Fruit fly (Drosophila melanogaster) whole organism, adult: ENCODE results near the gene CG42816.

Experiments used
- CG11617 ChIP-seq: fragments of 200-800 bp; sonication (Bioruptor generic); optimal IDR thresholded peaks from 2 replicates; lab custom pipeline; 2017; ENCODE audit warnings: mild to moderate bottlenecking, missing biosample characterization, missing genetic modification reagents, missing genetic modification characterization
- CG12768 ChIP-seq: fragments of 200-800 bp; sonication (Bioruptor generic); optimal IDR thresholded peaks from 2 replicates; lab custom pipeline; 2017; ENCODE audit warnings: missing biosample characterization, missing genetic modification characterization, mild to moderate bottlenecking, moderate library complexity, missing genetic modification reagents
- CG14711 ChIP-seq: fragments of 200-800 bp; sonication (Bioruptor generic); optimal IDR thresholded peaks from 2 replicates; lab custom pipeline; 2018; ENCODE audit warnings: missing biosample characterization, mild to moderate bottlenecking, missing genetic modification characterization, moderate library complexity
- CG1620 ChIP-seq: fragments of 200-800 bp; sonication (Bioruptor generic); optimal IDR thresholded peaks from 2 replicates; lab custom pipeline; 2016; ENCODE audit warnings: missing biosample characterization, missing genetic modification characterization
- CG33017 ChIP-seq: fragments of 200-800 bp; sonication (Bioruptor generic); optimal IDR thresholded peaks from 2 replicates; lab custom pipeline; 2018; ENCODE audit warnings: missing biosample characterization, mild to moderate bottlenecking, missing genetic modification characterization, moderate library complexity
- CG5204 ChIP-seq: fragments of 200-800 bp; sonication (Bioruptor generic); optimal IDR thresholded peaks from 2 replicates; lab custom pipeline; 2016; ENCODE audit warnings: missing biosample characterization, missing genetic modification characterization
- CG7045 ChIP-seq: fragments of 200-800 bp; sonication (Bioruptor generic); optimal IDR thresholded peaks from 2 replicates; lab custom pipeline; 2017; ENCODE audit warnings: missing biosample characterization, mild to moderate bottlenecking, missing genetic modification characterization
- CG7101 ChIP-seq: fragments of 200-800 bp; sonication (Bioruptor generic); optimal IDR thresholded peaks from 2 replicates; lab custom pipeline; 2018; ENCODE audit warnings: missing biosample characterization, mild to moderate bottlenecking, missing genetic modification characterization, moderate library complexity
- Clk ChIP-seq: fragments of 200-800 bp; sonication (Bioruptor generic); optimal IDR thresholded peaks from 2 replicates; lab custom pipeline; 2017; ENCODE audit warnings: missing biosample characterization, missing genetic modification characterization
- Crg-1 ChIP-seq: fragments of 200-800 bp; sonication (Bioruptor generic); optimal IDR thresholded peaks from 2 replicates; lab custom pipeline; 2016; ENCODE audit warnings: missing biosample characterization, missing genetic modification characterization
- Hr96 ChIP-seq: fragments of 200-800 bp; sonication (Bioruptor generic); optimal IDR thresholded peaks from 2 replicates; lab custom pipeline; 2016; ENCODE audit warnings: missing biosample characterization, missing genetic modification characterization
- Mnt ChIP-seq: fragments of 200-800 bp; sonication (Bioruptor generic); optimal IDR thresholded peaks from 2 replicates; lab custom pipeline; 2016; ENCODE audit warnings: missing biosample characterization, mild to moderate bottlenecking, missing genetic modification characterization
- bab1 ChIP-seq: fragments of 200-800 bp; sonication (Bioruptor generic); optimal IDR thresholded peaks from 3 replicates; lab custom pipeline; 2019; ENCODE audit warnings: missing biosample characterization, mild to moderate bottlenecking, missing genetic modification characterization, moderate library complexity
- cic ChIP-seq: fragments of 200-800 bp; sonication (Bioruptor generic); optimal IDR thresholded peaks from 2 replicates; lab custom pipeline; 2017; ENCODE audit warnings: missing biosample characterization, mild to moderate bottlenecking, missing genetic modification characterization, moderate library complexity
- cnc ChIP-seq, 2 experiments: fragments of >200 bp; optimal IDR thresholded peaks; 2 replicates each; lab custom pipeline; 2017
- kay ChIP-seq: fragments of 200-800 bp; sonication (Bioruptor generic); peaks from one replicate; lab custom pipeline; 2016; ENCODE audit warnings: missing biosample characterization, missing genetic modification characterization, borderline replicate concordance
- ovo ChIP-seq: fragments of 200-800 bp; sonication (Bioruptor generic); optimal IDR thresholded peaks from 2 replicates; lab custom pipeline; 2016; ENCODE audit warnings: missing biosample characterization, missing genetic modification characterization
- pad ChIP-seq: fragments of 200-800 bp; sonication (Bioruptor generic); optimal IDR thresholded peaks from 3 replicates; lab custom pipeline; 2017; ENCODE audit warnings: missing biosample characterization, missing genetic modification characterization, mild to moderate bottlenecking, moderate library complexity, missing genetic modification reagents
- tj ChIP-seq: fragments of 200-800 bp; sonication (Bioruptor generic); optimal IDR thresholded peaks from 3 replicates; lab custom pipeline; 2017; ENCODE audit warnings: missing biosample characterization, mild to moderate bottlenecking, missing genetic modification characterization, moderate library complexity
- toe ChIP-seq: fragments of 200-800 bp; sonication (Bioruptor generic); optimal IDR thresholded peaks from 2 replicates; lab custom pipeline; 2016; ENCODE audit warnings: missing biosample characterization, missing genetic modification characterization

Gene CG42816

DNA sequence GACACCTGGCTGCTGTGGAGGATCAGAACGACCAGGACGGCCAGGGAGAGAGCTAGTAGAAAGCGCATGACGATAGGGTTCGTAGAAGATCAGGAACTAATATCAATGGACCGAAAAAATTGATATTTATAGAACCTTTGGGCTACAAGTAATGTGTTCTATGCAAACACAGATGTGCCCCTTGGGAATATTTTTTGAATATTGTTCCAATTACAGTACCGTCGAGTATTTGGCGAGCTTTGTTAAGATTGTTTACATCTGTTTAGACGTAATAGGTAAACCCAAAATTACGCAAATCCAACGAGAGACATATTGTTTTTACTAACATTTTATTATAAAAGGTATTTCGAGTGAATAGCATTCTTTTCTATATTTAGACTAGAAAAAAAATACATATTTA lies 37.7 kb upstream of the CG42816 start, which contains the start of gene CG32189:
CG32189 (minus strand) TSS at position 101 of the 400 bp plus-strand sequence.
- TF ChIP-seq tj = no peak
- no peak for TF ChIP-seq Clk (GFP tag; lab: Kevin White, UChicago)
- TF ChIP-seq CG5204 (GFP tag; lab: Kevin White, UChicago) = no peak
- no peak for TF ChIP-seq toe
- no peak for TF ChIP-seq bab1 (GFP tag; lab: Kevin White, UChicago)
- no peak for TF ChIP-seq CG7045 (GFP tag; lab: Kevin White, UChicago)
- TF ChIP-seq CG11617 (GFP tag; lab: Kevin White, UChicago) = no peak
- no peak for TF ChIP-seq CG12768 (GFP tag; lab: Kevin White, UChicago)
- TF ChIP-seq CG14711 = no peak
- TF ChIP-seq CG7101 (tag; lab: Kevin White, UChicago) = no peak
- no peak for TF ChIP-seq cnc (optimal IDR thresholded peaks at IDR 0.05; lab: Kevin White, UChicago)
- no peak for TF ChIP-seq Hr96
- no peak for TF ChIP-seq kay (GFP tag; lab: Kevin White, UChicago)
- TF ChIP-seq Mnt (GFP tag; lab: Kevin White, UChicago) = no peak
- no peak for TF ChIP-seq CG1620 (GFP tag; lab: Kevin White, UChicago)
- no peak for TF ChIP-seq CG33017
- no peak for TF ChIP-seq ovo (GFP tag; lab: Kevin White, UChicago)
- no peak for TF ChIP-seq Crg-1 (GFP tag; lab: Kevin White, UChicago)
- no peak for TF ChIP-seq pad

DNA sequence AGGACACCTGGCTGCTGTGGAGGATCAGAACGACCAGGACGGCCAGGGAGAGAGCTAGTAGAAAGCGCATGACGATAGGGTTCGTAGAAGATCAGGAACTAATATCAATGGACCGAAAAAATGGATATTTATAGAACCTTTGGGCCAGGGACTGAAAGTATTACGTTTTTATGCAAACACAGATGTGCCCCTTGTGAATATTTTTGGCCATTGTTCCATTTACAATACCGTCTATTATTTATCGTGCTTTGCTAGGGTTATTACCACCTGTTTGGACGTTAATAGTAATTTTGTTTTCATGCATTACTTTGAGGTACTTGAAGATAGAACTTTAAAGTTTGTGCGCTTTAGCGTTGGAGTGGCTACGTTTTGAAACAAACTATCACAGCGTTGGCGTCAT lies 36.1 kb upstream of the CG42816 start, which contains the start of gene CG32188:
CG32188 (minus strand) TSS at position 101 of the 400 bp plus-strand sequence.
- TF ChIP-seq Mnt (GFP tag; lab: Kevin White, UChicago) = no peak
- TF ChIP-seq cic (GFP tag; lab: Kevin White, UChicago) = no peak
- no peak for TF ChIP-seq bab1 (GFP tag; lab: Kevin White, UChicago)
- no peak for TF ChIP-seq CG12768 (GFP tag; lab: Kevin White, UChicago)
- TF ChIP-seq Crg-1 (GFP tag; lab: Kevin White, UChicago) = no peak
- no peak for TF ChIP-seq tj
- TF ChIP-seq CG7101 (tag; lab: Kevin White, UChicago) = no peak
- TF ChIP-seq Clk (GFP tag; lab: Kevin White, UChicago) = no peak
- no peak for TF ChIP-seq cnc (optimal IDR thresholded peaks at IDR 0.05; lab: Kevin White, UChicago)
- TF ChIP-seq CG33017 = no peak
- TF ChIP-seq pad = no peak
- no peak for TF ChIP-seq Hr96
- no peak for TF ChIP-seq ovo (GFP tag; lab: Kevin White, UChicago)
- no peak for TF ChIP-seq CG1620 (GFP tag; lab: Kevin White, UChicago)
- TF ChIP-seq CG5204 (GFP tag; lab: Kevin White, UChicago) = no peak
- no peak for TF ChIP-seq CG14711
- TF ChIP-seq CG7045 (GFP tag; lab: Kevin White, UChicago) = no peak

DNA sequence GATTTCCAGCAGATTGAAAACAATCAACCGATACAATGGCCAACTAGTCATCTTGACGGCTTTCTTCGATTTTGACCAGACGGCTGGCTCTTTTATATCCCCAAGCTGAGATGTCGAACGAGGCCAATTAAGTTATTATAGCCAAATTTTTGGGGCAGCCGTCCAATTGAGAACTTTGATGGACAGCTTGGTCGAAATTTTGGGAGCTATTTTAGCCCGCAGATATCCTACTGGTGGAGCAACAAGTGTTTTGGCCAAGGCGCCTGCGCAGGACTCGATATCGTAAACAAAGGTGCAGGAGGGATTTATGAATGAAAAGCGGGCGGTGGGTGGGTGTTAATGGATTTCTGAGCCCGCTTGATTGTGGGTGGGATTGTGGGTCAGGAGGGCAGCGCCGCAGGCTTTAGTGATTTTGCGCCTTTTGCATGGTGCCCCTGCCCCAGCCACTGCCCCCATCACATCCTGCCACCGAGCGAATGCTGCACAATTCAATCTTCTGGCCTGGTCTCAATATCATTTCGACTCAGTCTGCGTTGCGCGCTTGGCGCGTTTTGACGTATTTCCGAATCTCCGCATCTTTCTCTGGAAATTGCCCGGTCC lies 25.5 kb upstream of the CG42816 start, which contains the start of the genes Ir75c and Grd:
Ir75c (minus strand) TSS at position 51 of the 600 bp plus-strand sequence.
Grd (plus strand) TSS at position 550 of the 600 bp plus-strand sequence.
- no peak for TF ChIP-seq cnc (optimal IDR thresholded peaks at IDR 0.05; lab: Kevin White, UChicago)
- no peak for TF ChIP-seq CG14711
- no peak for TF ChIP-seq pad
- no peak for TF ChIP-seq CG33017
- TF ChIP-seq bab1 (GFP tag; lab: Kevin White, UChicago) = no peak
- no peak for TF ChIP-seq ovo (GFP tag; lab: Kevin White, UChicago)
- no peak for TF ChIP-seq Hr96
- no peak for TF ChIP-seq tj
- no peak for TF ChIP-seq Clk (GFP tag; lab: Kevin White, UChicago)

DNA sequence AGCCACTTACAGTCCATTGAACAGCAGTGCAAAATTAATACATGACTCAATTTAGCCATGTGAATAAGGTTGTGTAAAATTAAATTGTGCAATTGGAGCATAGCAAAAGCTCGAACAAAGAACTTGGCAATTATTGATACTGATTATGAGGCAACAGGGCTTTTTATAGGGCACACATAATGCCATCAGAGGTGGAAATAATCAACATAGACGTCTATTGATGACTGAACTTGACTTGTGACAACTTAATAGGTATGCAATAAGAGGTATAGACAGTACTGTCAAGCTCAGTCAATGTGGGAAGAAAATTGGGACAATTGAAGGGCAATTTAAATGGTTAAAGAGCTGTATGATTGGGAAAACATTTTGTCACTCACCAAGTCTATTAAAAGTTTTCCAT lies 22.7 kb upstream of the CG42816 start, which contains the start of gene Ir75b:
Ir75b (minus strand) TSS at position 101 of the 400 bp plus-strand sequence.
- TF ChIP-seq Hr96 (no peak), kay (GFP tag; lab: Kevin White, UChicago) (no peak), Clk (GFP tag; lab: Kevin White, UChicago) (no peak), CG33017 (no peak), Crg-1 (GFP tag; lab: Kevin White, UChicago) (no peak), CG7101 (tag; lab: Kevin White, UChicago) (no peak), toe (no peak), Mnt (GFP tag; lab: Kevin White, UChicago) (no peak), CG11617 (GFP tag; lab: Kevin White, UChicago) (no peak)

DNA sequence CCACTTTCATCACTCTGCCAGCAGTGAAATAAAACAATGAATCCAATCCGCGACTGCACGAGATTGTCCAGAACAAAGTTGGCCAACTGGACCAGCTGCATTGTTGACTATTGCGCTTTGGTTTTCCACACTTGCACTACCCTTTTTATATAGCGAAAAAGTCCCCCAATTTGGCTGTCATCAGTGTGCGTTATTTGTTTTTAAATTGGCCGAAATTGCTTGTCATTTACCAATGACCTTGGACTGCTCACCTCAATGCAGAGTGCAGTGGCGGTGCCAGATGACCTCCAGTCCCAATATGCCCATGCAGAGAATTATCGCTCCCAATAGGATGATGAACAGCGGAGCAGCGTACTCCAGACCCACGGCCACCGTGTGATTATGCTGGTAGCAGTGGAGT lies 20.4 kb upstream of the CG42816 start, which contains the start of gene Ir75a:
Ir75a (minus strand) TSS at position 101 of the 400 bp plus-strand sequence.
- TF ChIP-seq ovo (GFP tag; lab: Kevin White, UChicago) = no peak
- TF ChIP-seq CG7101 (tag; lab: Kevin White, UChicago) = no peak
- no peak for TF ChIP-seq Mnt (GFP tag; lab: Kevin White, UChicago)
- no peak for TF ChIP-seq bab1 (GFP tag; lab: Kevin White, UChicago)
- TF ChIP-seq Crg-1 (GFP tag; lab: Kevin White, UChicago) = no peak
- no peak for TF ChIP-seq CG14711
- TF ChIP-seq cic (GFP tag; lab: Kevin White, UChicago) = no peak
- TF ChIP-seq cnc (optimal IDR thresholded peaks at IDR 0.05; lab: Kevin White, UChicago) = no peak

DNA sequence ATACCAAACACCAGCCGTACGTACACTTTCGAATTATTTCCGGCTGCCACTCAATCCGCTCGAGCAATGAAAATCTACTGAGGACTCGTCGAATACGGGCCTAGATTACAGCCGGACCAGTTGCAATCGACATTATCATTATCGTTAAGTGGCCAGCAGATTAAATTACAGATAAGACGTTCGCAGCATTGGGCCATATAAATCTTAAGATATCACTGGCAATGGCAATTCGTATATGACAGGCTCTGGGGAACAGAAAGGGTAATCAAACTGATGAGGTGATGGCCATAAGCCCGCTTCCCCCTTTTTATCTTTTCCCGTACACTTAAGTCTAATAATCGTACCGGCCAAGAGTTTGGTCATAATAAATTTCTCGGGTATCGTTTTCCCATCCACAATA lies 16.6 kb upstream of the CG42816 start, which contains the start of gene Cln3:
Cln3 (minus strand) TSS at position 84 of the 400 bp plus-strand sequence.
- TF ChIP-seq Hr96 = peak; percentile 32
- TF ChIP-seq tj = peak; percentile 21
- TF ChIP-seq cic (GFP tag; lab: Kevin White, UChicago) = peak; percentile 82
- TF ChIP-seq kay (GFP tag; lab: Kevin White, UChicago) = peak; percentile 6
- TF ChIP-seq CG12768 (GFP tag; lab: Kevin White, UChicago) = peak; percentile 74
- no peak for TF ChIP-seq CG1620 (GFP tag; lab: Kevin White, UChicago)
- TF ChIP-seq CG11617 (GFP tag; lab: Kevin White, UChicago) = peak; percentile 6
- TF ChIP-seq pad = peak; percentile 41
- TF ChIP-seq CG7045 (GFP tag; lab: Kevin White, UChicago) = peak; percentile 72
- TF ChIP-seq bab1 (GFP tag; lab: Kevin White, UChicago) = no peak
- no peak for TF ChIP-seq CG14711
- no peak for TF ChIP-seq Clk (GFP tag; lab: Kevin White, UChicago)
- TF ChIP-seq CG33017 = peak; percentile 79
- peak; percentile 32 for TF ChIP-seq CG7101 (tag; lab: Kevin White, UChicago)
- peak; percentile 8 for TF ChIP-seq Mnt (GFP tag; lab: Kevin White, UChicago)
- TF ChIP-seq ovo (GFP tag; lab: Kevin White, UChicago) = no peak
- no peak for TF ChIP-seq Crg-1 (GFP tag; lab: Kevin White, UChicago)
- peak; percentile 37 for TF ChIP-seq toe
- peak; percentile 48 for TF ChIP-seq CG5204 (GFP tag; lab: Kevin White, UChicago)
- no peak for TF ChIP-seq cnc (optimal IDR thresholded peaks at IDR 0.05; lab: Kevin White, UChicago)
